Worm (Caenorhabditis elegans): ENCODE measurements around the gene H06H21.37.

H06H21.37 gene

DNA sequence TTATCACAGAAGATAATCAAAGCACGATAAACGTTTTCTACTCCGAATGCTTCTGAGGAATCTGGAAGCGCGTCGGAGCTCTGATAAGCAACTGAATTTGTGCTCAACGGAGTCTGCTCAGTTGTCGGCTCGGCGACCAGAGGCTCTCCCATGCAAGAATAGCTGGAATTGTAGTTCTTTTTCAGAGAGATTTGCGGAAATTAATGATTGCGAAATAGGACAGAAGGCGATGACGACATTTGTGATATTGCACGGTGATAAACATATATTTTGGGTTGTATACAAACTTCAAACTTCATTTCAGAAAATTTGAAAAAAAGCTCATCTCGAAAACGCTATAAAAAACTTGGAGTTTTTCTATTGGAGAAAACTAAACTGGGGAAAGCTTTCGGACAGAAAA lies at the start of gene H06H21.37:
H06H21.37 (minus strand) TSS at position 162 of the 400 bp plus-strand sequence.
- TF ChIP-seq unc-62 (GFP tag; optimal IDR thresholded peaks at IDR 0.05) = no peak

DNA sequence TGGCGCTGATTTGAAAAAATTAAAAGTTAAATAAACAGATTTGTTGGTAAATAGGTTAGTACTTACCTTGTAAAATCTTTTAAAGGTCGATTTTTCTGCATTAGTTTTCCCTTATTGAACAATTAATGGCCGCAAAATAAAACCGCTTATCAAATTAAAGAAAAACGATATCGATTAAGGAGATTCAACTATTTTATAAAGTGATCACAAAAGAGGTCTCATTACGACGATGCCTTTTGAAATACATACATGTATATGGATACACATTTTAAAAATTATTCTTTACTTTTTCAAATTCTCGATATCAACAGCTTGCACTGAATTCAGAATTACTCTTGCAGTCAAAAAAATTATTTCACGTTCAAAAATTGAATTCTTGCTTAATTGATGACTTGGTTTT lies 48.8 kb upstream of the H06H21.37 start, which contains the start of gene Y17G9A.3:
Y17G9A.3 (minus strand) TSS at position 101 of the 400 bp plus-strand sequence.
- TF ChIP-seq unc-62 (GFP tag; optimal IDR thresholded peaks at IDR 0.05) = no peak

DNA sequence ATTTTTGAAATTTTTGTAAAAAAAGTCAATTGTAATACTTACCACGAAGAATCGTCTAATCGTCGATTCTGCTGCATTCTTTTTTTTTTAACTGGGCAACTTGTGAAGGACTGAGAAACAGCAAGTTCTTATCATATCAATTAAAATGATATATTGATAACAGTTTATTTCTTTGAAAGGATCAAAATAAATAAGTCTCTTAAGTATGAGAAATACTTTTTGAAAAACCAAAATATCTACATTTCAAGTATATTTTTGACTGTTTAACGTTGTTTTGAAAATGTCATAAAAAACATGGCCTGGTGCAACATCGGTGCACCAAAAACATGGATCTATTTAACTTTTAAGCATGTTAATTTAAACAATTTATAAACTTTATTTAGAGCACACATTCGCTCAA lies 46.4 kb upstream of the H06H21.37 start, which contains the start of gene Y17G9A.2:
Y17G9A.2 (minus strand) TSS at position 101 of the 400 bp plus-strand sequence.
- TF ChIP-seq unc-62 (GFP tag; optimal IDR thresholded peaks at IDR 0.05) = no peak

DNA sequence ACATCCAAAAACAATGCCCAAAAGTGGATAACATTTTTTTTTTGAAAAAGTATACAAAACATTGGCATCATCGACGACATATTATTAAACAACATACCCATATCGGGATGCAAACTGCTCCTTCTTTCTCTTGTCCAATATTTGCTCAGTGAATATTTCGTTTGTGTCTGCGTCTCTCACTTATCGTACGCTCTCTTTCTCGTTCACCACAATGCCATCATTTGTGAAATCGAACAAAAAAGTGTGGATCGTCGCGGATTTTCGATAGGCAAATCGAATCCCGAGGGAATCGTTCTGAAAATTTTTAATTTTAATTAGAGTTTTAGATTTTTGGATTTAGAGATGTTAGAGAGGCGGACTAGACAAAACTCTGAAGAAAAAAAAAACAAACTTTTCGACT lies 37.0 kb upstream of the H06H21.37 start, which contains the start of gene tat-2:
tat-2 (minus strand) TSS at position 101 of the 400 bp plus-strand sequence.
- no peak for TF ChIP-seq unc-62 (GFP tag; optimal IDR thresholded peaks at IDR 0.05)

DNA sequence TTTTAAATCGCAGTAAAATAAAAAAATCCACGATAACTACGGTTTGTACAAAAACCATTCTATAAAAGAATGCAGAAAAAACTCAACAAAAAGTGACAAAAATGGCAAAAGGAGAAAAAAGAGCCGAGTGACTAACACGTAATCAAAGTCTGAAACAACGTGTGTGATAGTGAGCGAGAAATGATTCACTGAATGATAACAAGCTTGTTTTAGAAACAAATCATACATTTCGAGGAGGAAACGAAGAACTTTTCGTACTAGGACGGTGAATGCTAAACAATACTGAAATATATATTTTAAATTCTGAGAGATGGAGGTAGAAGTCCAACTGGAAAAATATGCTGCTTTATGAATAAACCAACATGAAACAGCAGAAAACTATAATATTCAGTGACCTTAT lies 32.3 kb upstream of the H06H21.37 start:
- no peak for TF ChIP-seq unc-62 (GFP tag; optimal IDR thresholded peaks at IDR 0.05)

DNA sequence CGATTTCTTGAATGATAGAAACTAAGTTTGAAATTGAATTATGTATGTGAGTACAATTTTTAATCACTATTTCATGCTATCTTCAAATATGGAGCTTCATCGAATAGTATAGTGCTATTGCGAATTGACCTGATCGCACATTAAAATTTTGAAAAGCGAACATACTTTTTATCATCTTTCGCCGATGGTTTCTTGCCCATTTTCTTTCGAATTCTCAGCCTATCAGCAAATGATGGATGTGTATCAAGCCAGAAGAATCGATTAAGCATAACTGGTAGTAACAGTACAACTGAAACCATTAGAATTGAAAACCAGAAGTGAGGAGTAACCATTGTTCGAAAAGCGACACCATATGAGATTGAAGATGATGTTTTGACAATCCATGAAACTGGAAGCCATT lies 19.9 kb upstream of the H06H21.37 start:
- TF ChIP-seq unc-62 (GFP tag; optimal IDR thresholded peaks at IDR 0.05) = no peak

DNA sequence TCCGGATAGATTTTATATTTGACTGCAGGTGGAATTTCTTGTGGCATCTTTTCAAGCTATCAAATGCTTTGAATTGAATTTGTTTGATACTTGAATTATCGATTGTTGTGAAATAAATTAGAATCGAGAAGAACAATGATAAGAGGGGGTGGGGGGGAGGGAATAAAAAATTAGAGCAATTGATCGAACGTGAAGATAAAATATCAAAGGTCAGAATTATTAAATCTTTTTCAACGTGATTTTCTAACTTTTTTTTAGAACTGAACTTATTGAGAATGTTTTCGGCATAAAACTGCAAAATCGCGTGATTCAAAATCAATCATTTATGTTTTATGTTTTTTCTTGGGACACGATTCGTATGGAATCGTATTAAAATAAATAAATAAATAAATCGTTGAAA lies 17.4 kb upstream of the H06H21.37 start, which contains the start of gene mpz-4:
mpz-4 (minus strand) TSS at position 101 of the 400 bp plus-strand sequence.
- no peak for TF ChIP-seq unc-62 (GFP tag; optimal IDR thresholded peaks at IDR 0.05)

DNA sequence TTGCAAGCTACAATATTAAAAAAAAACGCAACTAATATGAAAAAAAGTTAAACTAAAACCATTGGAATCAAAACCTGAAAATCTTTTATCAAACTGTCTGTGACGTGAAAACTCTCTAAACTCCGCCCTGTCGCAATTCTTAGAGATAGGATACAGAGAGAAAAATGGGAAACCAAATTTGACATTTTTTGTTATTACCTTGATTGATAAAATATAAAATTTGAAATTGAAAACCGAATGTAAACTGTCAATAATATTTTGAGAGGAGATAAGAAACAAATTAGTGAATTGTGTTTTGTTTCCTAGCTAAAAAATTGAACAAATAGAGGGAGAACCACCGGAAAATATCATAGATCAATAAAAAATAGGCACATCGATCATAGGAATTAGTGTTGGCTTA lies 12.1 kb upstream of the H06H21.37 start:
- TF ChIP-seq unc-62 (GFP tag; optimal IDR thresholded peaks at IDR 0.05) = no peak

DNA sequence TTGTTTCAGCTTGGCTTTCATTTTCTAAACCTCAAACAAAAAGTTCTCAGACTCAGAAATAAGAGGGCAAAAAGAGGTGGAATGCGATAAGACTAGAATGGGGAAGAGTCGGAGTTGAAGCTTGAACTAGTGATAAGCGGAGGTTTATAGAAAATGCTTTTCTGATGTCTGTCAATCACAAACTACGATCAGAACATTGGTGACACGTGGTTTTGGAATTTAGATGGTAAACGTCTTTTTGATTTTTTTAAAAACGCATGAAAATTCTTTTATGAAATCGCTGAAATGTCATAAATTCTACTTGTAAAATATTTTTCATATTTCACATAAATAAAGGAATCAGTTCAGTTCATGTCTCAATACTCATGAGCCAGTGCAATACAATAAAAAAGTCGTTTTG lies 11.3 kb upstream of the H06H21.37 start, which contains the start of gene H06H21.8:
H06H21.8 (minus strand) TSS at position 78 of the 400 bp plus-strand sequence.
- TF ChIP-seq unc-62 (GFP tag; optimal IDR thresholded peaks at IDR 0.05) = no peak

DNA sequence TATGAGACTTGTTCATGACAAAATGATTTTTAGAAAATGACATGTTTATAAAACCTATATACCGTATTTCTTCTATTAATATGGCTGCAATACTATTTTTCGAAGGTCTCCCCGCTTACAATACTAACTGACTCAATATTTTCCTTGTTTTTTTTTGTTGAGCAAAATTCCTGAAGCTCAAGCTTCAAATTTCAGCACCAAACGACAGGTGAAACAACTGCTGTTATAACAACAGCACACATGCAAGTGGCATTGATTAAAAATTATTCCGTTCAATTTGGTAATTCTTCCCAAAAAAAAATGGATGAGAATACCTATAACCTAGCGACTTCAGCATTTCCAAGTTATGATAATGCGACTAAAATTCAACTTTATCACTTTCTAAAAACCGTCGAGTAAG lies 4.4 kb upstream of the H06H21.37 start, which contains the start of gene srw-94:
srw-94 (plus strand) TSS at position 301 of the 400 bp plus-strand sequence.
- no peak for TF ChIP-seq unc-62 (GFP tag; optimal IDR thresholded peaks at IDR 0.05)

DNA sequence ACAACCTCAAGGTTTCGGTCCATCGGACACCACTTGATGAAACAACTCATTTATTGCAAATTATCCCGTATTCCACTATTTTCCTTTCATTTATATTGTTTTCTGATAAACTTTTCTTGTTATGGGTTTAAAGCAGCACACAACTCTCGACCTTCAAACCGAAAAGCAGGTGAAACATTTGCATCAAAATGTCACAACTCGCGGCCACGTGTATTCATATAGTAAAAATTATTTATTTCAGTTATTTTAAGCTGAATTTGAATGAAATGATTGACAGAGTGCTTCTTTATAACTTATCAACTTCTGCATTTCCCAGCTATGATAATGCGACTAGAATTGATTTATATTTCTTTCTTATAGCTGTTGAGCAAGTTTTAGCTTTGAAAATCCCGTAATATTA lies 2.1 kb upstream of the H06H21.37 start, which contains the start of gene srw-95:
srw-95 (plus strand) TSS at position 213 of the 400 bp plus-strand sequence.
- TF ChIP-seq unc-62 (GFP tag; optimal IDR thresholded peaks at IDR 0.05) = no peak

DNA sequence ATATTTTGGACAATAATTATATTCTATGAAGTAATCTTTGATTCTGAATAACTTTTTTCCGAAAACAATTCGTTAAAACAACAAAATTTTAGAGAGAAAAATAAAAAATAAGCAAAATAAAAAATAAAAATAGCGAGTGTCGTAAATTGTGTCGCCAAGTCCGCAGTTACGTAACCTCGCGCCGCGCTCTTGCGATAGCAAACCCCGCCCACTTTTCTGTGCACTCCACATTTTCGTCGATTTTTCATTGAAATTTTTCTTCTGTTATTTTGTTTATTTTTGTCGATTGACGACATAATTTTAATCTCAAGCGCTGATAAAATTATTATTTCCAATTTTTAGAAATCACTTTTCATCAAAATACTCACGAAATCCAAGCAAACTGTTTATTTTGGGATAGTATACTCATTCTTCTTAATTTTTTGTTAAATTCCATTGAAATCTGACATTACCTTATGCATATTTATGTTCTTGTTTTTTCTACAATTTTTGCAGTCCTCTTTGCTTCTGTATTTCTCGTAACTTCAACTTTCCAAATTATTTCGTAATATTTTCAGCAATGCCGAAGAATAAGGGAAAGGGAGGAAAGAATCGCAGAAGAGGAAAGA lies 707 bp upstream of the H06H21.37 start, which contains the start of gene eif-1.A:
eif-1.A (plus strand) TSS at position 558 of the 608 bp plus-strand sequence.
- no peak for TF ChIP-seq unc-62 (GFP tag; optimal IDR thresholded peaks at IDR 0.05)

DNA sequence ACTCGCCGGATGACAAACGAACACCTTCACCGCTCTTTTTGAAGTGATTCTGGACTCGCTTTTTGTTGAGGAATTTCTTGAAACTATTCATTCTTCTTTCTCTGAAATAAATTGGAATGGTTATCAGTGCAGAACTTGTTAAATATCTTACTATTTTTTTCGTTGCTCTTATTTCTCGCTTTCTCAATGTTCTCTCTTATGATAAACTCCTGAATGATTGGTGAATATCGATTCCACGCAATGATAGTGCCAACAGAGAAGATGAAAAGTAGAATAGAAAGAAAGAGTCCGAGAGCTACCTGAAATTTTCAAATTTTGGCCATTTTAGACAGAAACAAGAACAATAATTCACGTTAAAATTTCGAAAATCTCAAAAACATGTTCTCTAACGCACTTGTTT lies 377 bp downstream of the H06H21.37 start, which contains the start of gene ubxn-6:
ubxn-6 (minus strand) TSS at position 101 of the 400 bp plus-strand sequence.
- no peak for TF ChIP-seq unc-62 (GFP tag; optimal IDR thresholded peaks at IDR 0.05)

DNA sequence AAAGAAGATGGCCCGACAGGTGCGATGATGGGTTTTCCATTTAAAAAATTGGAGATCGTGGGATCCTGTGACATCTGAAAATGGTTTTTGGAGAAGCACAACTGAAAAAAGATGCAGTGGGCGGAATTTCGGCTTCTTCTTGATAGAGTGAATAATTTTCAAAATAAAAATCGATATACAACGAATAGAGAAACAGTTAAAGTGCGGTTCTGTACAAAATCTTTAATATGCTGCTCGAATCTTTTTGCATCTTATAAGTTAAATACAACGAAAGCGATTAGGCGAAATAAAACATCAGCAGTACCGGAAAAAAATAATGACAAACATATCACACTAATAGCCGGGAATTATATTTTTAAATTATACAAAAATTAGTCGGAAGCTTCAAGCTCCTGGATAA lies 2.6 kb downstream of the H06H21.37 start, which contains the start of gene H06H21.11:
H06H21.11 (minus strand) TSS at position 101 of the 400 bp plus-strand sequence.
- no peak for TF ChIP-seq unc-62 (GFP tag; optimal IDR thresholded peaks at IDR 0.05)

DNA sequence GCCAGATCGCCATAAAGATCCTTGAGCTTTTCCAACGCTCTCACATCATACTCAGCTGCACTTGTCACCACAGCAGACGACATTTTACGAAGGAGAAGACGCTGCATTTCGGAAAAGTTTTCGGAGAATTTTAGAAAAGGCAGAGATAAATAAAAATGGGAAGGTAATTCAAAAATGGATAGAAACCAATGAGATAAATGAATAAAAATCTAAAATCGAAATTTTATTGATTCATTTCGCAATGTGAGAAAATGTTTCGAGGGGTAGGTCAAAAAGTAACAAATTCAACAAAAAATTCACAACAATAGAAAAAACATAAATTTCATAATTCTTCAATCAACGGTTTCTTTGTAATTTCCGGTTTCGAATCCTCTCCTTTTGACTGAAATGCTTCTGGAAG lies 3.3 kb downstream of the H06H21.37 start, which contains the start of gene dpf-5:
dpf-5 (minus strand) TSS at position 101 of the 400 bp plus-strand sequence.
- no peak for TF ChIP-seq unc-62 (GFP tag; optimal IDR thresholded peaks at IDR 0.05)

DNA sequence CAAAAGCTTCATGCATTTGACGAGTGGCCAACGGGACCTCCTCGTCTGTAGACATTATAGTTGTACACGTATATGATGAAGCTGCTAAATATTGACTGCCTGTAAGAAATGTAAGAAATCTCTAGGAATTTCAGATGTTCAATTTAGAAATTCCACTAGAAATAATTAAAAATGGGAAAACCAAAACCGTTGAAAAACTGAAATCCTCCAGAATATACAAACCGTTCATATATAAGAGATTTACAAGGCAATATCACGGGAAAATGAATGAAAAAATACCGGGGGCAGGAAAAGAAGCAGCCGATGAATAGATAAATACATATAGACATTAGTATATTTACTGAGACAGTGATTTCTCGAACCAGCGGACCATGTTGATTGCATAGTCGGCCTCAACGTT lies 7.3 kb downstream of the H06H21.37 start, which contains the start of gene dpf-7:
dpf-7 (minus strand) TSS at position 101 of the 400 bp plus-strand sequence.
- TF ChIP-seq unc-62 (GFP tag; optimal IDR thresholded peaks at IDR 0.05) = no peak

DNA sequence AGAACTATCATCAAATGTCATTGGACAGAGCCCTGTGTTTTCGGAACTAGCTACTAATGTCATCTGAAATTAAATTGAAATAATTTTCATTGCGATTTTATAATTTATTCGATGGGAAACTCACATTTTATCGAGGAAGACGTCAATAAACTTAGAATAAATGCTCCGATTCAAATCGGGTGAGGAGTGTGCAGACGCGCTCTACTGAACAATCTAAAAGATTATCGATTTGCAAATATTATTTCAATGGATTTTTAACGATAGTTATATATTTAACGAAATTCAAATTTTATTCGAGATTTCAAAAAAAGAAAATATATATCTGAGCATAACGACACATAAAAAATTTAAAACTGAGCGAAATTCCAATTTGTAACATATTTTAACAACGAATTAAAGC lies 10.7 kb downstream of the H06H21.37 start, which contains the start of gene eor-1:
eor-1 (minus strand) TSS at position 65 of the 400 bp plus-strand sequence.
- TF ChIP-seq unc-62 (GFP tag; optimal IDR thresholded peaks at IDR 0.05) = no peak
